Fruit fly (Drosophila melanogaster): ENCODE data around the gene CG33080.

Gene CG33080

dm6 chrX:5679079-5679932 is 38.3 kb downstream of the CG33080 start (continued):
- TF ChIP-seq trem (tag; optimal IDR thresholded peaks at IDR 0.05) (peak; percentile 48), Mrtf (GFP tag; IDR thresholded peaks at IDR 0.05) (no peak), Max (GFP tag; optimal IDR thresholded peaks at IDR 0.05) (peak; percentile 8), CG32772 (GFP tag; IDR thresholded peaks at IDR 0.05) (peak; percentile 40; the same call in 1 of the 2 replicates), chinmo (GFP tag; IDR thresholded peaks at IDR 0.05; ENCODE audit: partially characterized antibody) (no peak), Oaz (GFP tag; IDR thresholded peaks at IDR 0.05) (no peak), cad (GFP tag; optimal IDR thresholded peaks at IDR 0.05) (no peak), CG30020 (tag; optimal IDR thresholded peaks at IDR 0.05) (no peak), Deaf1 (tag; optimal IDR thresholded peaks at IDR 0.05) (peak; percentile 26), CG15514 (GFP tag; optimal IDR thresholded peaks at IDR 0.05) (peak; percentile 6), ken (GFP tag; IDR thresholded peaks at IDR 0.05) (no peak), grau (tag; optimal IDR thresholded peaks at IDR 0.05) (peak; percentile 38), Kr (GFP tag; optimal IDR thresholded peaks at IDR 0.05) (no peak), CG17328 (GFP tag; IDR thresholded peaks at IDR 0.05) (peak; percentile 49; the same call in 1 of the 2 replicates), da (GFP tag; optimal IDR thresholded peaks at IDR 0.05) (peak; percentile 8), salm (tag; optimal IDR thresholded peaks at IDR 0.05) (no peak), kah (GFP tag; optimal IDR thresholded peaks at IDR 0.05) (no peak), NK7.1 (GFP tag; optimal IDR thresholded peaks at IDR 0.05) (no peak), CG5245 (GFP tag; optimal IDR thresholded peaks at IDR 0.05) (peak; percentile 3), Poxn (GFP tag; IDR thresholded peaks at IDR 0.05) (no peak), prd (optimal IDR thresholded peaks at IDR 0.05) (no peak), prd (GFP tag; IDR thresholded peaks at IDR 0.05) (peak; percentile 67; the same call in 2 of the 3 replicates), D19B (GFP tag; optimal IDR thresholded peaks at IDR 0.05) (no peak), fu2 (GFP tag; optimal IDR thresholded peaks at IDR 0.05) (no peak), CG11247 (GFP tag; IDR thresholded peaks at IDR 0.05) (no peak), croc (GFP tag; conservative IDR thresholded peaks at IDR 0.05) (peak; percentile 41; the same call in 1 of the 3 replicates), ara (GFP tag; IDR thresholded peaks at IDR 0.05) (0 out of 2 replicates have a peak, but pooled peaks have one; percentile 46), br (optimal IDR thresholded peaks at IDR 0.05) (no peak), CG10274 (GFP tag; optimal IDR thresholded peaks at IDR 0.05) (no peak), unc-4 (GFP tag; IDR thresholded peaks at IDR 0.05; ENCODE audit: partially characterized antibody) (no peak), Hand (GFP tag; optimal IDR thresholded peaks at IDR 0.05) (no peak), dpn (GFP tag; optimal IDR thresholded peaks at IDR 0.05) (peak; percentile 48 to 49), Ssrp (tag; optimal IDR thresholded peaks at IDR 0.05) (peak; percentile 63), CG7963 (GFP tag; IDR thresholded peaks at IDR 0.05; ENCODE audit: partially characterized antibody) (no peak), scrt (GFP tag; optimal IDR thresholded peaks at IDR 0.05) (no peak), Meics (GFP tag; optimal IDR thresholded peaks at IDR 0.05) (no peak), h (optimal IDR thresholded peaks at IDR 0.05) (no peak), CG30403 (GFP tag; optimal IDR thresholded peaks at IDR 0.05) (peak; percentile 55), Hr3 (GFP tag; optimal IDR thresholded peaks at IDR 0.05) (peak; percentile 40), repo (GFP tag; optimal IDR thresholded peaks at IDR 0.05) (no peak), en (GFP tag; optimal IDR thresholded peaks at IDR 0.05) (no peak), CG9817 (tag; optimal IDR thresholded peaks at IDR 0.05) (no peak), CG1647 (GFP tag; optimal IDR thresholded peaks at IDR 0.05) (no peak), gce (GFP tag; IDR thresholded peaks at IDR 0.05) (no peak), zfh1 (GFP tag; IDR thresholded peaks at IDR 0.05) (peak; percentile 71; the same call in 2 of the 3 replicates), CoRest (tag; optimal IDR thresholded peaks at IDR 0.05) (peak; percentile 31), jing (GFP tag; optimal IDR thresholded peaks at IDR 0.05) (peak; percentile 35), nerfin-2 (GFP tag; IDR thresholded peaks at IDR 0.05; ENCODE audit: partially characterized antibody) (no peak), lmd (GFP tag; IDR thresholded peaks at IDR 0.05) (0 out of 2 replicates have a peak, but pooled peaks have one; percentile 28), CG43689 (GFP tag; IDR thresholded peaks at IDR 0.05) (no peak)

Measured in whole organism, embryonic.